Worm (Caenorhabditis elegans): Measurements from ENCODE around the gene cht-2.

- no peak for TF ChIP-seq ztf-11 (tag; optimal IDR thresholded peaks at IDR 0.05)
- TF ChIP-seq zag-1 (tag; optimal IDR thresholded peaks at IDR 0.05) = no peak
- TF ChIP-seq lin-39 (tag; optimal IDR thresholded peaks at IDR 0.05) = no peak
Measured at ce11 chrII:8516783-8517182, 3.9 kb upstream of the cht-2 start, which contains the start of gene rnh-2.

Measured in whole organism, L4 larva.